Fruit fly (Drosophila melanogaster) whole organism, embryonic: Measurements from ENCODE around the gene Dpy-30L1.

Experiments
- Awh ChIP-seq: fragments of 200-800 bp; sonication (Bioruptor generic); IDR thresholded peaks from 2 replicates; pipeline ENCODE4, ENCODE4 v1.3.6; 2022; ENCODE audit warnings: missing biosample characterization, missing genetic modification characterization
- Bgb ChIP-seq: fragments of 200-800 bp; sonication (Bioruptor generic); IDR thresholded peaks from 2 replicates; pipeline ENCODE4 v1.3.6; 2022; ENCODE audit warnings: missing biosample characterization, missing genetic modification characterization; ENCODE audit not compliant: partially characterized antibody
- CG10209 ChIP-seq: fragments of 200-800 bp; sonication (Bioruptor generic); optimal IDR thresholded peaks from 3 replicates; lab custom pipeline; 2017; ENCODE audit warnings: missing biosample characterization, mild to moderate bottlenecking, missing genetic modification characterization, missing genetic modification reagents
- CG10274 ChIP-seq: fragments of 200-800 bp; sonication (Bioruptor generic); optimal IDR thresholded peaks from 3 replicates; lab custom pipeline; 2017; ENCODE audit warnings: missing biosample characterization, mild to moderate bottlenecking, missing genetic modification characterization
- CG10366 ChIP-seq: fragments of 200-800 bp; sonication (Bioruptor generic); IDR thresholded peaks from 2 replicates; pipeline ENCODE4 v1.3.6; 2022; ENCODE audit warnings: missing biosample characterization, missing genetic modification characterization
- CG10462 ChIP-seq: fragments of 200-800 bp; sonication (Bioruptor generic); optimal IDR thresholded peaks from 2 replicates; lab custom pipeline; 2016; ENCODE audit warnings: missing biosample characterization, missing genetic modification characterization
- CG11398 ChIP-seq: fragments of 200-800 bp; sonication (Bioruptor generic); optimal IDR thresholded peaks from 2 replicates; lab custom pipeline; 2016; ENCODE audit warnings: missing biosample characterization, missing genetic modification characterization
- CG11456 ChIP-seq: fragments of 200-800 bp; sonication (Bioruptor generic); IDR thresholded peaks from 3 replicates; pipeline ENCODE4 v1.3.6; 2022; ENCODE audit warnings: missing biosample characterization, missing genetic modification characterization
- CG11504 ChIP-seq: fragments of 200-800 bp; sonication (Bioruptor generic); optimal IDR thresholded peaks from 3 replicates; lab custom pipeline; 2019; ENCODE audit warnings: missing biosample characterization, mild to moderate bottlenecking, missing genetic modification characterization, moderate library complexity
- CG12769 ChIP-seq: fragments of 200-800 bp; sonication (Bioruptor generic); optimal IDR thresholded peaks from 2 replicates; lab custom pipeline; 2019; ENCODE audit warnings: missing biosample characterization, mild to moderate bottlenecking, missing genetic modification characterization, moderate library complexity
- CG12942 ChIP-seq: fragments of 200-800 bp; sonication (Bioruptor generic); optimal IDR thresholded peaks from 3 replicates; lab custom pipeline; 2016; ENCODE audit warnings: missing biosample characterization, missing genetic modification characterization
- CG14710 ChIP-seq: fragments of 200-800 bp; sonication (Bioruptor generic); optimal IDR thresholded peaks from 3 replicates; lab custom pipeline; 2019; ENCODE audit warnings: missing biosample characterization, mild to moderate bottlenecking, missing genetic modification characterization, moderate library complexity
- CG14860 ChIP-seq: fragments of 200-800 bp; sonication (Bioruptor generic); IDR thresholded peaks from 3 replicates; pipeline ENCODE4 v1.3.6; 2022; ENCODE audit warnings: missing biosample characterization, missing genetic modification characterization; ENCODE audit not compliant: partially characterized antibody
- CG16779 ChIP-seq: fragments of 200-800 bp; sonication (Bioruptor generic); IDR thresholded peaks from 2 replicates; pipeline ENCODE4 v1.3.6; 2022; ENCODE audit warnings: missing biosample characterization, missing genetic modification characterization
- CG17385 ChIP-seq: fragments of 200-800 bp; sonication (Bioruptor generic); optimal IDR thresholded peaks from 3 replicates; lab custom pipeline; 2018; ENCODE audit warnings: missing biosample characterization, mild to moderate bottlenecking, missing genetic modification characterization
- CG2129 ChIP-seq: fragments of 200-800 bp; sonication (Bioruptor generic); IDR thresholded peaks from 2 replicates; pipeline ENCODE4 v1.3.6; 2022; ENCODE audit warnings: missing biosample characterization, missing genetic modification characterization; ENCODE audit not compliant: partially characterized antibody
- CG30431 ChIP-seq: fragments of 200-800 bp; sonication (Bioruptor generic); optimal IDR thresholded peaks from 2 replicates; lab custom pipeline; 2017; ENCODE audit warnings: missing biosample characterization, missing genetic modification characterization
- CG4730 ChIP-seq: fragments of 200-800 bp; sonication (Bioruptor generic); IDR thresholded peaks from 2 replicates; pipeline ENCODE4 v1.3.6; 2022; ENCODE audit warnings: missing biosample characterization, missing genetic modification characterization
- CG7357 ChIP-seq: fragments of 200-800 bp; sonication (Bioruptor generic); IDR thresholded peaks from 3 replicates; pipeline ENCODE4 v1.3.6; 2022; ENCODE audit warnings: missing biosample characterization, missing genetic modification characterization
- CG7745 ChIP-seq: fragments of 200-800 bp; sonication (Bioruptor generic); optimal IDR thresholded peaks from 2 replicates; lab custom pipeline; 2018; ENCODE audit warnings: missing biosample characterization, mild to moderate bottlenecking, missing genetic modification characterization, moderate library complexity
- CG9932 ChIP-seq: fragments of 200-800 bp; sonication (Bioruptor generic); IDR thresholded peaks from 2 replicates; pipeline ENCODE4 v1.3.6; 2022; ENCODE audit warnings: missing biosample characterization, missing genetic modification characterization
- Dip2 ChIP-seq: fragments of 200-800 bp; sonication (Bioruptor generic); IDR thresholded peaks from 2 replicates; pipeline ENCODE4 v1.3.6; 2022; ENCODE audit warnings: missing biosample characterization, missing genetic modification characterization
- E2f2 ChIP-seq: fragments of 200-800 bp; sonication (Bioruptor generic); IDR thresholded peaks from 2 replicates; pipeline ENCODE4 v1.3.6; 2022; ENCODE audit warnings: missing biosample characterization, missing genetic modification characterization
- HLH54F ChIP-seq: fragments of 200-800 bp; sonication (Bioruptor generic); optimal IDR thresholded peaks from 3 replicates; lab custom pipeline; 2016; ENCODE audit warnings: missing biosample characterization, missing genetic modification characterization
- HmgD ChIP-seq: fragments of 200-800 bp; sonication (Bioruptor generic); optimal IDR thresholded peaks from 3 replicates; lab custom pipeline; 2016; ENCODE audit warnings: missing biosample characterization, missing genetic modification characterization
- Hmr ChIP-seq: fragments of 200-800 bp; sonication (Bioruptor generic); optimal IDR thresholded peaks from 3 replicates; lab custom pipeline; 2017; ENCODE audit warnings: mild to moderate bottlenecking, missing biosample characterization, missing genetic modification reagents, missing genetic modification characterization
- Hr3 ChIP-seq: fragments of 200-800 bp; sonication (Bioruptor generic); optimal IDR thresholded peaks from 3 replicates; lab custom pipeline; 2016; ENCODE audit warnings: missing biosample characterization, missing genetic modification characterization
- Hr51 ChIP-seq, 2 experiments: fragments of 200-800 bp; sonication (Bioruptor generic); optimal IDR thresholded peaks; 2 replicates in 1 of 2; 3 replicates in 1 of 2; lab custom pipeline; 2016 to 2018; ENCODE audit warnings: missing biosample characterization in 2 of 2, missing genetic modification characterization in 2 of 2, mild to moderate bottlenecking in 1 of 2, moderate library complexity in 1 of 2
- Lim3 ChIP-seq: fragments of 200-800 bp; sonication (Bioruptor generic); IDR thresholded peaks from 2 replicates; pipeline ENCODE4 v1.3.6; 2022; ENCODE audit warnings: missing biosample characterization, missing genetic modification characterization
- Opbp ChIP-seq: fragments of 200-800 bp; sonication (Bioruptor generic); IDR thresholded peaks from 3 replicates; pipeline ENCODE4 v1.3.6; 2022; ENCODE audit warnings: missing biosample characterization, missing genetic modification characterization; ENCODE audit not compliant: partially characterized antibody
- Rfx ChIP-seq: fragments of 200-800 bp; sonication (Bioruptor generic); IDR thresholded peaks from 2 replicates; pipeline ENCODE4 v1.3.6; 2022; ENCODE audit warnings: missing biosample characterization, missing genetic modification characterization
- Sox100B ChIP-seq: fragments of 200-800 bp; sonication (Bioruptor generic); optimal IDR thresholded peaks from 3 replicates; lab custom pipeline; 2018; ENCODE audit warnings: missing biosample characterization, mild to moderate bottlenecking, missing genetic modification characterization
- Taf1 ChIP-seq: fragments of 200-800 bp; sonication (Bioruptor generic); IDR thresholded peaks from 2 replicates; pipeline ENCODE4 v1.3.6; 2022; ENCODE audit warnings: missing biosample characterization, missing genetic modification characterization
- bab2 ChIP-seq: fragments of 200-800 bp; sonication (Bioruptor generic); optimal IDR thresholded peaks from 2 replicates; lab custom pipeline; 2016; ENCODE audit warnings: missing biosample characterization, missing genetic modification characterization
- bsh ChIP-seq, 2 experiments: fragments of 200-800 bp; sonication (Bioruptor generic); optimal IDR thresholded peaks; 2 replicates each; lab custom pipeline; 2017 to 2018; ENCODE audit warnings: mild to moderate bottlenecking in 2 of 2, missing biosample characterization in 2 of 2, missing genetic modification characterization in 2 of 2, moderate library complexity in 1 of 2
- cad ChIP-seq: fragments of >200 bp; optimal IDR thresholded peaks from 2 replicates; lab custom pipeline; 2017; ENCODE audit warnings: missing biosample characterization, missing genetic modification characterization
- fd3F ChIP-seq: fragments of 200-800 bp; sonication (Bioruptor generic); optimal IDR thresholded peaks from 2 replicates; lab custom pipeline; 2018; ENCODE audit warnings: missing biosample characterization, mild to moderate bottlenecking, missing genetic modification characterization, moderate library complexity
- kah ChIP-seq: fragments of 200-800 bp; sonication (Bioruptor generic); optimal IDR thresholded peaks from 2 replicates; lab custom pipeline; 2018; ENCODE audit warnings: missing biosample characterization, mild to moderate bottlenecking, missing genetic modification characterization
- knrl ChIP-seq: fragments of 200-800 bp; sonication (Bioruptor generic); IDR thresholded peaks from 3 replicates; pipeline ENCODE4 v1.3.6; 2022; ENCODE audit warnings: missing biosample characterization, missing genetic modification characterization; ENCODE audit not compliant: partially characterized antibody
- lab ChIP-seq: fragments of 200-800 bp; sonication (Bioruptor generic); optimal IDR thresholded peaks from 3 replicates; lab custom pipeline; 2017; ENCODE audit warnings: missing biosample characterization, missing genetic modification characterization, mild to moderate bottlenecking, moderate library complexity, missing genetic modification reagents
- lilli ChIP-seq: fragments of 200-800 bp; sonication (Bioruptor generic); optimal IDR thresholded peaks from 3 replicates; lab custom pipeline; 2016; ENCODE audit warnings: missing biosample characterization, missing genetic modification characterization
- lola ChIP-seq, 3 experiments: fragments of >200 bp in 2 of 3; fragments of 200-800 bp in 1 of 3; sonication (Bioruptor generic) in 1 of 3; optimal IDR thresholded peaks; 2 replicates each; lab custom pipeline; 2017 to 2019; ENCODE audit warnings: missing biosample characterization in 3 of 3, missing genetic modification characterization in 3 of 3, mild to moderate bottlenecking in 1 of 3, moderate library complexity in 1 of 3
- onecut ChIP-seq: fragments of 200-800 bp; sonication (Bioruptor generic); IDR thresholded peaks from 2 replicates; pipeline ENCODE4 v1.3.6; 2022; ENCODE audit warnings: missing biosample characterization, missing genetic modification characterization
- pan ChIP-seq, 4 experiments: fragments of >200 bp in 3 of 4; fragments of 200-800 bp in 1 of 4; sonication (Bioruptor generic) in 1 of 4; optimal IDR thresholded peaks in 3 of 4; IDR thresholded peaks in 1 of 4; 2 replicates each; pipeline versions ENCODE4 v1.3.6 to Lab custom; 2017 to 2022; ENCODE audit warnings: missing biosample characterization in 2 of 4, missing genetic modification characterization in 2 of 4, mixed read lengths in 1 of 4
- sens ChIP-seq: fragments of 200-800 bp; sonication (Bioruptor generic); peaks from one replicate; lab custom pipeline; 2016; ENCODE audit warnings: missing biosample characterization, missing genetic modification characterization
- sim ChIP-seq: fragments of 200-800 bp; sonication (Bioruptor generic); IDR thresholded peaks from 2 replicates; pipeline ENCODE4 v1.3.6; 2022; ENCODE audit warnings: missing biosample characterization, missing genetic modification characterization
- tll ChIP-seq, 2 experiments: fragments of 200-800 bp in 1 of 2; fragments of >200 bp in 1 of 2; sonication (Bioruptor generic) in 1 of 2; optimal IDR thresholded peaks; 2 replicates each; lab custom pipeline; 2017 to 2019; ENCODE audit warnings: missing biosample characterization in 2 of 2, missing genetic modification characterization in 2 of 2, mild to moderate bottlenecking in 1 of 2, moderate library complexity in 1 of 2
- wor ChIP-seq: fragments of 200-800 bp; sonication (Bioruptor generic); IDR thresholded peaks from 2 replicates; pipeline ENCODE4 v1.3.6; 2022; ENCODE audit warnings: missing biosample characterization, missing genetic modification characterization
- zfh1 ChIP-seq: fragments of 200-800 bp; sonication (Bioruptor generic); IDR thresholded peaks from 3 replicates; pipeline ENCODE4 v1.3.6; 2022; ENCODE audit warnings: missing biosample characterization, missing genetic modification characterization

The Dpy-30L1 gene

DNA sequence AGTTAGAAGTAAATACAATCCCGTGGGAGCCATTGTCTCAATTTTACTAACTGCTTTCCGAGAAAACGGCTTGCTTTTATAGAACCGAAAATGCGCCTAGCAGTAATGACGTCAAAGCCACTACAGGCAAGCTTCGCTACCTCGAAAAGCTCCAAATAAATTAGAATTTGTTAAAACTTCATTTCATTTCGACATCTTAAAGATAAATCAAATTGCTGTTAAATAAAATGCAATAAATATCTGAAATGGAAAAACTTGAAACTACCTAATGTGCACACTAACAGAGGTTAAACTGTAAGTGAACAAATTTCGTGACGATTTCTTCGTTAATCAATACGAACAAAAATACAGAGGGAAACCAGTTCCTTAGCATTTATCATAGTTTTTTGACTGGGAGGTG lies 34.5 kb upstream of the Dpy-30L1 start, which contains the start of gene CG7300 (continued):
- TF ChIP-seq CG16779 = no peak
- TF ChIP-seq Rfx (GFP tag; lab: Robert Waterston, UW) = peak; percentile 89
- peak; percentile 12 for TF ChIP-seq CG12942 (GFP tag; lab: Kevin White, UChicago)
- TF ChIP-seq CG4730 (GFP tag; lab: Robert Waterston, UW) = peak; percentile 40; the same call in 1 of the 2 replicates
- no peak for TF ChIP-seq wor (GFP tag; lab: Robert Waterston, UW)
- TF ChIP-seq CG12769 (tag; lab: Kevin White, UChicago) = peak; percentile 53
- TF ChIP-seq CG10462 (GFP tag; lab: Kevin White, UChicago) = peak; percentile 10
- peak; percentile 58; the same call in 1 of the 2 replicates for TF ChIP-seq CG10366 (GFP tag; lab: Robert Waterston, UW)
- TF ChIP-seq E2f2 = peak; percentile 30; the same call in 1 of the 2 replicates
- TF ChIP-seq Lim3 (GFP tag; lab: Robert Waterston, UW) = no peak
- TF ChIP-seq Hr3 (GFP tag; lab: Kevin White, UChicago) = peak; percentile 15
- TF ChIP-seq CG10209 = peak; percentile 31
- TF ChIP-seq Opbp (GFP tag; lab: Robert Waterston, UW) = no peak
- peak; percentile 60; the same call in 1 of the 3 replicates for TF ChIP-seq CG7357
- TF ChIP-seq CG11456 (GFP tag; lab: Robert Waterston, UW) = peak; percentile 76
- peak; percentile 9 for TF ChIP-seq CG30431 (GFP tag; lab: Kevin White, UChicago)
- peak; percentile 72 for TF ChIP-seq Taf1 (GFP tag; lab: Robert Waterston, UW)
- TF ChIP-seq lilli (GFP tag; lab: Kevin White, UChicago) = peak; percentile 62
- TF ChIP-seq CG17385 (GFP tag; lab: Kevin White, UChicago) = peak; percentile 49
- no peak for TF ChIP-seq HmgD
- no peak for TF ChIP-seq Dip2 (GFP tag; lab: Robert Waterston, UW)
- TF ChIP-seq bab2 (GFP tag; lab: Kevin White, UChicago) = peak; percentile 24
- peak; percentile 9 for TF ChIP-seq CG10274 (GFP tag; lab: Kevin White, UChicago)
- no peak for TF ChIP-seq sim (GFP tag; lab: Robert Waterston, UW)
- no peak for TF ChIP-seq CG14860 (GFP tag; lab: Robert Waterston, UW)
- TF ChIP-seq Hr51 (GFP tag; optimal IDR thresholded peaks at IDR 0.05; lab: Kevin White, UChicago) = peak; percentile 6 to 40
- no peak for TF ChIP-seq tll (GFP tag; optimal IDR thresholded peaks at IDR 0.05; lab: Kevin White, UChicago)
- TF ChIP-seq knrl (GFP tag; lab: Robert Waterston, UW) = no peak
- TF ChIP-seq kah (GFP tag; lab: Kevin White, UChicago) = no peak
- peak; percentile 80 for TF ChIP-seq sens (GFP tag; lab: Kevin White, UChicago)
- TF ChIP-seq CG14710 (tag; lab: Kevin White, UChicago) = peak; percentile 8
- TF ChIP-seq cad (GFP tag; lab: Kevin White, UChicago) = no peak
- no peak for TF ChIP-seq CG2129
- TF ChIP-seq Hmr (GFP tag; lab: Kevin White, UChicago) = peak; percentile 49
- no peak for TF ChIP-seq onecut
- TF ChIP-seq CG9932 (GFP tag; lab: Robert Waterston, UW) = peak; percentile 70
- peak; percentile 76 for TF ChIP-seq lab (GFP tag; lab: Kevin White, UChicago)
- TF ChIP-seq pan (optimal IDR thresholded peaks at IDR 0.05; lab: Kevin White, UChicago) = no peak
- TF ChIP-seq pan (GFP tag; optimal IDR thresholded peaks at IDR 0.05 in 1 of 2, IDR thresholded peaks at IDR 0.05 in 1 of 2) = peak in 1 of 2 experiments; percentile 72
- TF ChIP-seq CG7745 (tag; lab: Kevin White, UChicago) = no peak
- peak; percentile 12 for TF ChIP-seq Sox100B (GFP tag; lab: Kevin White, UChicago)
- peak; percentile 59 for TF ChIP-seq Awh (GFP tag; lab: Robert Waterston, UW)
- TF ChIP-seq HLH54F = peak; percentile 21
- TF ChIP-seq bsh (GFP tag; optimal IDR thresholded peaks at IDR 0.05; lab: Kevin White, UChicago) = peak in 1 of 2 experiments; percentile 73
- no peak for TF ChIP-seq CG11398 (GFP tag; lab: Kevin White, UChicago)
- no peak for TF ChIP-seq CG11504
- TF ChIP-seq fd3F = peak; percentile 54
- TF ChIP-seq zfh1 = peak; percentile 50; the same call in 2 of the 3 replicates
- TF ChIP-seq Bgb = no peak
- peak in 1 of 3 experiments; percentile 21 for TF ChIP-seq lola (GFP tag; optimal IDR thresholded peaks at IDR 0.05; lab: Kevin White, UChicago)
